Worm (Caenorhabditis elegans) whole organism, late embryonic: Measurements from ENCODE around the gene kin-20.

Experiments
- C38D4.7 ChIP-seq: fragments of 200-800 bp; sonication (Bioruptor generic); optimal IDR thresholded peaks from 2 replicates; lab custom pipeline; 2018; ENCODE audit warnings: mild to moderate bottlenecking, missing genetic modification characterization, moderate library complexity, missing compliant biosample characterization
- F13H6.1 ChIP-seq: sonication (generic microtip); optimal IDR thresholded peaks from 2 replicates; lab custom pipeline; 2016; ENCODE audit warnings: missing genetic modification characterization, missing compliant biosample characterization
- K02D7.2 ChIP-seq: sonication (generic microtip); optimal IDR thresholded peaks from 2 replicates; lab custom pipeline; 2017; ENCODE audit warnings: mild to moderate bottlenecking, missing genetic modification characterization, missing compliant biosample characterization
- K09A11.1 ChIP-seq: sonication (generic microtip); optimal IDR thresholded peaks from 2 replicates; lab custom pipeline; 2017; ENCODE audit warnings: antibody characterized with exemption, mild to moderate bottlenecking, missing genetic modification characterization, missing compliant biosample characterization; ENCODE audit not compliant: insufficient read depth
- T23F11.4 ChIP-seq: fragments of 200-800 bp; sonication (Bioruptor generic); optimal IDR thresholded peaks from 2 replicates; lab custom pipeline; 2018; ENCODE audit warnings: mild to moderate bottlenecking, missing genetic modification characterization, missing compliant biosample characterization
- ahr-1 ChIP-seq: sonication (generic microtip); optimal IDR thresholded peaks from 2 replicates; lab custom pipeline; 2016; ENCODE audit warnings: missing genetic modification characterization, missing compliant biosample characterization
- ama-1 ChIP-seq: fragments of 150-350 bp; optimal IDR thresholded peaks from 2 replicates; lab custom pipeline; 2014
- ceh-18 ChIP-seq: sonication (generic microtip); optimal IDR thresholded peaks from 2 replicates; lab custom pipeline; 2016; ENCODE audit warnings: missing genetic modification characterization, missing compliant biosample characterization
- ceh-24 ChIP-seq: sonication (generic microtip); optimal IDR thresholded peaks from 2 replicates; lab custom pipeline; 2016; ENCODE audit warnings: mild to moderate bottlenecking, missing genetic modification characterization, missing compliant biosample characterization
- ceh-30 ChIP-seq: fragments of 150-350 bp; optimal IDR thresholded peaks from 2 replicates; lab custom pipeline; 2014; ENCODE audit warnings: missing biosample characterization, missing genetic modification characterization
- ceh-31 ChIP-seq: sonication (generic microtip); optimal IDR thresholded peaks from 2 replicates; lab custom pipeline; 2016; ENCODE audit warnings: missing genetic modification characterization, missing compliant biosample characterization
- ceh-34 ChIP-seq: sonication (generic microtip); optimal IDR thresholded peaks from 2 replicates; lab custom pipeline; 2016; ENCODE audit warnings: mild to moderate bottlenecking, missing genetic modification characterization, missing compliant biosample characterization
- ceh-48 ChIP-seq: sonication (generic microtip); optimal IDR thresholded peaks from 2 replicates; lab custom pipeline; 2016; ENCODE audit warnings: missing genetic modification characterization, inconsistent platforms, missing compliant biosample characterization
- ceh-6 ChIP-seq: fragments of 200-800 bp; sonication (Bioruptor generic); optimal IDR thresholded peaks from 2 replicates; lab custom pipeline; 2018; ENCODE audit warnings: mild to moderate bottlenecking, missing genetic modification characterization, missing compliant biosample characterization
- ceh-9 ChIP-seq: sonication (generic microtip); optimal IDR thresholded peaks from 2 replicates; lab custom pipeline; 2016; ENCODE audit warnings: mild to moderate bottlenecking, missing genetic modification characterization, inconsistent platforms, missing compliant biosample characterization
- che-1 ChIP-seq: sonication (generic microtip); optimal IDR thresholded peaks from 2 replicates; lab custom pipeline; 2016; ENCODE audit warnings: mild to moderate bottlenecking, missing genetic modification characterization, missing compliant biosample characterization
- dmd-4 ChIP-seq: sonication (generic microtip); optimal IDR thresholded peaks from 2 replicates; lab custom pipeline; 2016; ENCODE audit warnings: borderline replicate concordance, missing genetic modification characterization, missing compliant biosample characterization
- elt-2 ChIP-seq: sonication (generic microtip); optimal IDR thresholded peaks from 2 replicates; lab custom pipeline; 2016; ENCODE audit warnings: missing genetic modification reagents, missing genetic modification characterization, missing compliant biosample characterization
- elt-4 ChIP-seq: sonication (generic microtip); optimal IDR thresholded peaks from 2 replicates; lab custom pipeline; 2016; ENCODE audit warnings: missing genetic modification characterization, missing compliant biosample characterization
- ets-4 ChIP-seq: sonication (generic microtip); optimal IDR thresholded peaks from 2 replicates; lab custom pipeline; 2016; ENCODE audit warnings: missing genetic modification characterization, missing compliant biosample characterization
- eyg-1 ChIP-seq: sonication (generic microtip); optimal IDR thresholded peaks from 2 replicates; lab custom pipeline; 2016; ENCODE audit warnings: missing genotype, missing genetic modification characterization, missing compliant biosample characterization
- fkh-10 ChIP-seq: fragments of 150-350 bp; optimal IDR thresholded peaks from 2 replicates; lab custom pipeline; 2014; ENCODE audit warnings: missing biosample characterization, missing genetic modification reagents, missing genetic modification characterization
- fkh-6 ChIP-seq: sonication (generic microtip); optimal IDR thresholded peaks from 2 replicates; lab custom pipeline; 2016; ENCODE audit warnings: missing genetic modification characterization, missing compliant biosample characterization
- gmeb-2 ChIP-seq: sonication (generic microtip); optimal IDR thresholded peaks from 2 replicates; lab custom pipeline; 2016; ENCODE audit warnings: missing genetic modification characterization, inconsistent platforms, missing compliant biosample characterization
- hlh-30 ChIP-seq: sonication (generic microtip); optimal IDR thresholded peaks from 2 replicates; lab custom pipeline; 2017; ENCODE audit warnings: antibody characterized with exemption, missing genetic modification characterization, missing compliant biosample characterization; ENCODE audit not compliant: insufficient read depth
- lim-6 ChIP-seq: sonication (generic microtip); optimal IDR thresholded peaks from 2 replicates; lab custom pipeline; 2016; ENCODE audit warnings: missing genetic modification characterization, missing compliant biosample characterization
- lin-11 ChIP-seq: fragments of 200-800 bp; sonication (Bioruptor generic); optimal IDR thresholded peaks from 2 replicates; lab custom pipeline; 2018; ENCODE audit warnings: mild to moderate bottlenecking, missing genetic modification characterization, missing compliant biosample characterization
- madf-2 ChIP-seq: sonication (generic microtip); optimal IDR thresholded peaks from 2 replicates; lab custom pipeline; 2017; ENCODE audit warnings: missing genetic modification characterization, missing compliant biosample characterization
- nhr-11 ChIP-seq: fragments of 150-350 bp; optimal IDR thresholded peaks from 2 replicates; lab custom pipeline; 2014; ENCODE audit warnings: missing biosample characterization, missing genetic modification characterization
- npax-4 ChIP-seq: sonication (generic microtip); optimal IDR thresholded peaks from 2 replicates; lab custom pipeline; 2016; ENCODE audit warnings: missing genetic modification characterization, missing compliant biosample characterization
- pax-1 ChIP-seq: fragments of 150-350 bp; optimal IDR thresholded peaks from 2 replicates; lab custom pipeline; 2014; ENCODE audit warnings: missing biosample characterization, missing genetic modification characterization
- pha-2 ChIP-seq: sonication (generic microtip); optimal IDR thresholded peaks from 2 replicates; lab custom pipeline; 2017; ENCODE audit warnings: mild to moderate bottlenecking, missing genetic modification characterization, missing compliant biosample characterization
- pqm-1 ChIP-seq: sonication (generic microtip); optimal IDR thresholded peaks from 2 replicates; lab custom pipeline; 2016; ENCODE audit warnings: missing genetic modification characterization, missing compliant biosample characterization
- pros-1 ChIP-seq: fragments of 150-350 bp; optimal IDR thresholded peaks from 2 replicates; lab custom pipeline; 2014; ENCODE audit warnings: missing biosample characterization, missing genetic modification reagents, missing genetic modification characterization
- ref-2 ChIP-seq: sonication (generic microtip); optimal IDR thresholded peaks from 2 replicates; lab custom pipeline; 2016; ENCODE audit warnings: missing genetic modification characterization, missing compliant biosample characterization
- rnt-1 ChIP-seq: sonication (generic microtip); optimal IDR thresholded peaks from 2 replicates; lab custom pipeline; 2016; ENCODE audit warnings: missing genetic modification characterization, missing compliant biosample characterization
- sox-4 ChIP-seq: sonication (generic microtip); optimal IDR thresholded peaks from 2 replicates; lab custom pipeline; 2017; ENCODE audit warnings: mild to moderate bottlenecking, missing genetic modification characterization, inconsistent platforms, missing compliant biosample characterization
- tbx-2 ChIP-seq: sonication (generic microtip); optimal IDR thresholded peaks from 2 replicates; lab custom pipeline; 2016; ENCODE audit warnings: missing genetic modification characterization, missing compliant biosample characterization
- tbx-7 ChIP-seq: sonication (generic microtip); optimal IDR thresholded peaks from 2 replicates; lab custom pipeline; 2016; ENCODE audit warnings: missing genotype, missing genetic modification characterization, missing compliant biosample characterization
- ttx-3 ChIP-seq: sonication (generic microtip); optimal IDR thresholded peaks from 2 replicates; lab custom pipeline; 2016; ENCODE audit warnings: missing genetic modification reagents, missing genetic modification characterization, missing compliant biosample characterization
- unc-3 ChIP-seq, 2 experiments: fragments of 200-800 bp in 1 of 2; sonication (Bioruptor generic) in 1 of 2; sonication (generic microtip) in 1 of 2; conservative IDR thresholded peaks in 1 of 2; optimal IDR thresholded peaks in 1 of 2; 2 replicates each; pipeline versions ENCODE4 v1.3.6 to Lab custom; 2016 to 2022; ENCODE audit warnings: missing compliant biosample characterization in 2 of 2, missing genetic modification characterization in 2 of 2, missing genetic modification reagents in 1 of 2

Gene kin-20

DNA sequence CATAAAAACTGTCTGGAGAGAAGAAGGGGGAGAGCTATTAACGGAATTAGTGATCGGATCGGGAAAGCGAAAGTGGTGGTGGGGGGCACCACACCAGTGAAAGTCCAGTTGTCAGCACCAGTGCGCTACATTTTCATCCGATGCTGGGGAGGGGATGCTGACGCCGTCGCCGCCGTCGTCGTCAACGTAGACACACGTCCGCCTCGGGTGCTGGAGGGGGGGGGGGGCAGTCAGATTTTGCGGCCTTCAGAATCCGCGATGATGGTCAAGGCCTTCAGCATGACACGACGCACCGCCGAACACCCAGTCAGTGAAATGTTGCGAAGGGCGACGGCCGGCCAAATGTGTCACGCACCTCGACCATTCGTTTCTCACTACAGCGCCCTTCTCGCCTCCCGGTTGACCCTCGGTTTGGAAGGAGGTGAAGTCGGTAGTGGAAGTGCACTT is 32.8 kb upstream of the kin-20 start:
- TF ChIP-seq ceh-31 (tag; lab: Kevin White, UChicago) (peak; percentile 14), ref-2 (tag; lab: Kevin White, UChicago) (peak; percentile 70), madf-2 (tag; lab: Kevin White, UChicago) (peak; percentile 12), pros-1 (tag; lab: Kevin White, UChicago) (peak; percentile 59), pax-1 (tag; lab: Kevin White, UChicago) (no peak), rnt-1 (tag; lab: Kevin White, UChicago) (peak; percentile 21), hlh-30 (tag; lab: Kevin White, UChicago) (no peak)

DNA sequence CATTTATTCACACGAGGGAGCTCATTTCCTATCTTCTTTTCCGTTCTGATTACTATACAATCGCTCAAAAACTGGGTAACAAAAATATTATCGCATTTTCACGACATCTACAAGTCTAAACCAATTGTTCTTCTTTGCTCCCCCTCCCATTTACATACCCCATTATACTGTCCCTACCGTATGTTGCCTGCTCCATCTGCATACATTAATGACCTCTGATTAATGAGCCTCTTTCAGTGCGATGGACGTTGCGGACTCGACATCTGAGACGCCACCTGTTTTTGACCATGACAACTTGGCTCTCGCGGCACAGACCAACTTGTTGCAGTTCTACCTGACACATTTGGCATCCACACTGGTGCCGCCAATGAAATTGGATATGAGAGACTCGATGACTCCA is 31.6 kb upstream of the kin-20 start, which contains the start of gene nhr-91:
Gene nhr-91, plus strand, starts transcription at position 232 of the 400 bp plus-strand sequence.
- TF ChIP-seq gmeb-2 (tag; lab: Kevin White, UChicago) (no peak), nhr-11 (tag; lab: Kevin White, UChicago) (no peak), F13H6.1 (tag; lab: Kevin White, UChicago) (no peak), ceh-6 (GFP tag; lab: Kevin White, UChicago) (no peak), K02D7.2 (tag; lab: Kevin White, UChicago) (no peak), ama-1 (lab: Kevin White, UChicago) (no peak), ttx-3 (tag; lab: Kevin White, UChicago) (no peak), dmd-4 (tag; lab: Kevin White, UChicago) (no peak), ets-4 (tag; lab: Kevin White, UChicago) (no peak), unc-3 (GFP tag; conservative IDR thresholded peaks at IDR 0.05; lab: Robert Waterston, UW) (no peak), unc-3 (tag; optimal IDR thresholded peaks at IDR 0.05; lab: Kevin White, UChicago) (no peak), che-1 (tag; lab: Kevin White, UChicago) (no peak), hlh-30 (tag; lab: Kevin White, UChicago) (no peak), sox-4 (tag; lab: Kevin White, UChicago) (no peak), npax-4 (tag; lab: Kevin White, UChicago) (no peak), pha-2 (no peak), C38D4.7 (GFP tag; lab: Kevin White, UChicago) (no peak), elt-2 (no peak), K09A11.1 (no peak)

DNA sequence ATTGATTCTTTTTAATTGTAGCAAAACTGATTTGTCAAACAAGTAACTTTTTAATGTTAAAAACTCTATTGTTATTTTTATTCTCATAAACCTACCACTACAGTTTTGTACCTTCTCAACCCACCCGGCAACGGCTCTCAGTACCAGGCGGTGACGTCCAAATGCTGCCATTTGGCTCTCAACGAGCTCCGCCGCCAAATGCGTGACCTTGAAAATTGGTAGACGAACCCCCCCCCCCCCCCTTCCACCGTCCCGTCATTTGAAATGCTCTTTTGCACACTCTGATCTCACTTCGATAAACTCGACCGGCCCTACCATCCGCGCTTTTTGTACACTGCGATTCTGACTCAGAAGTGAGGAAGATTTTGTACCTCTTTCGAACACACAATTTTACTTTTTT is 31.1 kb upstream of the kin-20 start:
- TF ChIP-seq ceh-34 (tag; lab: Kevin White, UChicago) (no peak), nhr-11 (tag; lab: Kevin White, UChicago) (no peak), lim-6 (no peak), pqm-1 (no peak), tbx-2 (no peak), ceh-48 (tag; lab: Kevin White, UChicago) (no peak), fkh-10 (GFP tag; lab: Kevin White, UChicago) (no peak), F13H6.1 (tag; lab: Kevin White, UChicago) (no peak), sox-4 (tag; lab: Kevin White, UChicago) (no peak), K02D7.2 (tag; lab: Kevin White, UChicago) (no peak)

DNA sequence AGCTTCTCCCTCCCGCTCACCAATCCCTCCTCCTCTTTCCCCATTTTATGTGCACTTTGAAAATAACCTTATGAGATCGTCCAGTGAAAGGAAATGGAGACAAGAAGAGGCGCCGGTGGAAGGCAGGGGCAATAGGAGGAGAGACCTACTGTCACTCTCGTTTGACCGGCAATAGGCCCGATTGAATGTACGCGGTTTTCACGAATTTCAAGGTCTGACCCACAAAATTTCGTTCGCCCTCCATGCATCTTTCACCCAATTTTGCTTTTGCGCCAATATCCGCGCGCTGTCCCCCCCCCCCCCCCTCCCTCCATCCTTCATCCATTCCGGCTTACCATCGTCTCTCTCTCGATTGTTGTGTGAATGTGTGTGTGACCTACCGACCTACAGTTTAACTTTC is 30.1 kb upstream of the kin-20 start:
- TF ChIP-seq ahr-1 (no peak), gmeb-2 (tag; lab: Kevin White, UChicago) (peak; percentile 6), T23F11.4 (GFP tag; lab: Kevin White, UChicago) (peak; percentile 12), tbx-7 (tag; lab: Kevin White, UChicago) (no peak), ets-4 (tag; lab: Kevin White, UChicago) (no peak)

DNA sequence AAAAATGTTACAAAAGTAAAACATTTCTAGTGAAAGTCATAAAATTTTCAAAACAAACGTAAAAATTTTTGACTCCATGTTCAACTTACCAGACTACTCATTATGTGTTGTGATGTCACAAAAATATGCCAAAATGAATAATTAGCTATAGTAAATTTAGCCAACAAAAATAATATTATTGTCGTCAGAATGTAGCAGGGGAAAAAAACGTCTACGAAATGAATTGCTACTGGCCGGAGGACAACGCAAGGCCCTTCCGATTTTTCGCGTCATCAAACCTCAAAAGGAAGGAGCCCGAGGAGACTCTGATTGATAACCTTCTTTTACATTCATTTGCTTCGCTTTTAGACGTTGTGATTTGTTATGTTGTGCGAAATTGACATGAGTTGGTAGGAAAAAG is 25.3 kb upstream of the kin-20 start, which contains the start of gene ser-2:
Gene ser-2, minus strand, starts transcription at position 101 of the 400 bp plus-strand sequence.
- no peak for TF ChIP-seq elt-4 (tag; lab: Kevin White, UChicago)
- TF ChIP-seq T23F11.4 (GFP tag; lab: Kevin White, UChicago): no peak
- TF ChIP-seq ceh-30 (tag; lab: Kevin White, UChicago): no peak
- no peak for TF ChIP-seq dmd-4 (tag; lab: Kevin White, UChicago)
- TF ChIP-seq ceh-48 (tag; lab: Kevin White, UChicago): no peak
- no peak for TF ChIP-seq ceh-31 (tag; lab: Kevin White, UChicago)
- no peak for TF ChIP-seq ceh-18 (tag; lab: Kevin White, UChicago)
- no peak for TF ChIP-seq fkh-6
- TF ChIP-seq ceh-24 (tag; lab: Kevin White, UChicago): no peak
- TF ChIP-seq K09A11.1: no peak
- TF ChIP-seq lin-11 (tag; lab: Kevin White, UChicago): no peak
- TF ChIP-seq che-1 (tag; lab: Kevin White, UChicago): no peak
- no peak for TF ChIP-seq ceh-9
- no peak for TF ChIP-seq tbx-7 (tag; lab: Kevin White, UChicago)
- TF ChIP-seq eyg-1 (tag; lab: Kevin White, UChicago): no peak
- TF ChIP-seq npax-4 (tag; lab: Kevin White, UChicago): no peak
